Worm (Caenorhabditis elegans) whole organism, L1 larva: ENCODE measurements around the gene C31B8.12.

ENCODE experiments used
- lin-15B ChIP-seq: fragments of 150-350 bp; sonication (generic microtip); optimal IDR thresholded peaks from 3 replicates; lab custom pipeline; 2014; ENCODE audit warnings: missing biosample characterization, missing genetic modification characterization
- pqm-1 ChIP-seq: sonication (generic microtip); optimal IDR thresholded peaks from 3 replicates; lab custom pipeline; 2017; ENCODE audit warnings: missing biosample characterization, missing genetic modification characterization

ce11 chrV:2891927-2892326 lies 35.5 kb downstream of the C31B8.12 start, which contains the start of gene F37B4.15:
- no peak for TF ChIP-seq pqm-1 (tag; lab: Kevin White, UChicago)
- no peak for TF ChIP-seq lin-15B
